Fruit fly (Drosophila melanogaster) whole organism, embryonic: ENCODE results near the gene Ms.

Experiments
- Ada2b ChIP-seq: fragments of 200-800 bp; sonication (Bioruptor generic); IDR thresholded peaks from 2 replicates; pipeline ENCODE4 v1.3.6; 2022; ENCODE audit warnings: missing biosample characterization, missing genetic modification characterization
- BEAF-32 ChIP-seq: fragments of 200-800 bp; sonication (Bioruptor generic); optimal IDR thresholded peaks from 3 replicates; lab custom pipeline; 2017; ENCODE audit warnings: missing biosample characterization, missing genetic modification characterization, mild to moderate bottlenecking, moderate library complexity, missing genetic modification reagents
- CG10274 ChIP-seq: fragments of 200-800 bp; sonication (Bioruptor generic); optimal IDR thresholded peaks from 3 replicates; lab custom pipeline; 2017; ENCODE audit warnings: missing biosample characterization, mild to moderate bottlenecking, missing genetic modification characterization
- CG10462 ChIP-seq: fragments of 200-800 bp; sonication (Bioruptor generic); optimal IDR thresholded peaks from 2 replicates; lab custom pipeline; 2016; ENCODE audit warnings: missing biosample characterization, missing genetic modification characterization
- CG11456 ChIP-seq: fragments of 200-800 bp; sonication (Bioruptor generic); IDR thresholded peaks from 3 replicates; pipeline ENCODE4 v1.3.6; 2022; ENCODE audit warnings: missing biosample characterization, missing genetic modification characterization
- CG12071 ChIP-seq: fragments of 200-800 bp; sonication (Bioruptor generic); optimal IDR thresholded peaks from 3 replicates; lab custom pipeline; 2018; ENCODE audit warnings: missing biosample characterization, mild to moderate bottlenecking, missing genetic modification characterization
- CG14014 ChIP-seq: fragments of 200-800 bp; sonication (Bioruptor generic); IDR thresholded peaks from 2 replicates; pipeline ENCODE4 v1.3.6; 2022; ENCODE audit warnings: missing biosample characterization, missing genetic modification characterization
- CG17359 ChIP-seq: fragments of 200-800 bp; sonication (Bioruptor generic); optimal IDR thresholded peaks from 3 replicates; lab custom pipeline; 2018; ENCODE audit warnings: missing biosample characterization, mild to moderate bottlenecking, missing genetic modification characterization, moderate library complexity
- CG17385 ChIP-seq: fragments of 200-800 bp; sonication (Bioruptor generic); optimal IDR thresholded peaks from 3 replicates; lab custom pipeline; 2018; ENCODE audit warnings: missing biosample characterization, mild to moderate bottlenecking, missing genetic modification characterization
- CG17568 ChIP-seq: fragments of 200-800 bp; sonication (Bioruptor generic); optimal IDR thresholded peaks from 2 replicates; lab custom pipeline; 2018; ENCODE audit warnings: missing biosample characterization, mild to moderate bottlenecking, missing genetic modification characterization, moderate library complexity
- CG18619 ChIP-seq: fragments of 200-800 bp; sonication (Bioruptor generic); optimal IDR thresholded peaks from 3 replicates; lab custom pipeline; 2017; ENCODE audit warnings: missing biosample characterization, mild to moderate bottlenecking, missing genetic modification characterization
- CG2889 ChIP-seq: fragments of 200-800 bp; sonication (Bioruptor generic); IDR thresholded peaks from 3 replicates; pipeline ENCODE4 v1.3.6; 2022; ENCODE audit warnings: missing biosample characterization, missing genetic modification characterization
- CG30431 ChIP-seq: fragments of 200-800 bp; sonication (Bioruptor generic); optimal IDR thresholded peaks from 2 replicates; lab custom pipeline; 2017; ENCODE audit warnings: missing biosample characterization, missing genetic modification characterization
- CG32767 ChIP-seq: fragments of 200-800 bp; sonication (Bioruptor generic); IDR thresholded peaks from 2 replicates; pipeline ENCODE4 v1.3.6; 2022; ENCODE audit warnings: missing biosample characterization, missing genetic modification characterization
- CG34376 ChIP-seq: fragments of 200-800 bp; sonication (Bioruptor generic); optimal IDR thresholded peaks from 2 replicates; lab custom pipeline; 2018; ENCODE audit warnings: missing biosample characterization, mild to moderate bottlenecking, missing genetic modification characterization
- CG3847 ChIP-seq: fragments of 200-800 bp; sonication (Bioruptor generic); IDR thresholded peaks from 2 replicates; pipeline ENCODE4 v1.3.6; 2022; ENCODE audit warnings: missing biosample characterization, missing genetic modification characterization
- CG43689 ChIP-seq: fragments of 200-800 bp; sonication (Bioruptor generic); IDR thresholded peaks from 2 replicates; pipeline ENCODE4 v1.3.6; 2022; ENCODE audit warnings: missing biosample characterization, missing genetic modification characterization
- CG4730 ChIP-seq: fragments of 200-800 bp; sonication (Bioruptor generic); IDR thresholded peaks from 2 replicates; pipeline ENCODE4 v1.3.6; 2022; ENCODE audit warnings: missing biosample characterization, missing genetic modification characterization
- CG8478 ChIP-seq: fragments of >200 bp; optimal IDR thresholded peaks from 2 replicates; lab custom pipeline; 2018
- CG9932 ChIP-seq: fragments of 200-800 bp; sonication (Bioruptor generic); IDR thresholded peaks from 2 replicates; pipeline ENCODE4 v1.3.6; 2022; ENCODE audit warnings: missing biosample characterization, missing genetic modification characterization
- CoRest ChIP-seq: fragments of 200-800 bp; sonication (Bioruptor generic); optimal IDR thresholded peaks from 3 replicates; lab custom pipeline; 2018; ENCODE audit warnings: missing biosample characterization, mild to moderate bottlenecking, missing genetic modification characterization, moderate library complexity
- Dll ChIP-seq: fragments of 200-800 bp; sonication (Bioruptor generic); IDR thresholded peaks from 4 replicates; pipeline ENCODE4 v1.3.6; 2022; ENCODE audit warnings: missing biosample characterization, missing genetic modification characterization; ENCODE audit not compliant: partially characterized antibody
- Lhr ChIP-seq: fragments of 200-800 bp; sonication (Bioruptor generic); optimal IDR thresholded peaks from 3 replicates; lab custom pipeline; 2017; ENCODE audit warnings: mild to moderate bottlenecking, missing biosample characterization, missing genetic modification reagents, missing genetic modification characterization
- Lpt ChIP-seq: fragments of >200 bp; optimal IDR thresholded peaks from 2 replicates; lab custom pipeline; 2018; ENCODE audit warnings: missing biosample characterization, missing genetic modification characterization
- MESR4 ChIP-seq: fragments of 200-800 bp; sonication (Bioruptor generic); optimal IDR thresholded peaks from 2 replicates; lab custom pipeline; 2018; ENCODE audit warnings: missing biosample characterization, mild to moderate bottlenecking, missing genetic modification characterization, moderate library complexity
- Meics ChIP-seq: fragments of 200-800 bp; sonication (Bioruptor generic); optimal IDR thresholded peaks from 2 replicates; lab custom pipeline; 2017; ENCODE audit warnings: missing biosample characterization, mild to moderate bottlenecking, missing genetic modification characterization
- Neu2 ChIP-seq: fragments of 200-800 bp; sonication (Bioruptor generic); optimal IDR thresholded peaks from 3 replicates; lab custom pipeline; 2016; ENCODE audit warnings: missing biosample characterization, missing genetic modification characterization, borderline replicate concordance
- Ptx1 ChIP-seq: fragments of 200-800 bp; sonication (Bioruptor generic); IDR thresholded peaks from 2 replicates; pipeline ENCODE4 v1.3.6; 2022; ENCODE audit warnings: missing biosample characterization, missing genetic modification characterization
- Six4 ChIP-seq: fragments of 200-800 bp; sonication (Bioruptor generic); optimal IDR thresholded peaks from 2 replicates; lab custom pipeline; 2016; ENCODE audit warnings: missing biosample characterization, missing genetic modification characterization
- Tbp ChIP-seq: fragments of >200 bp; optimal IDR thresholded peaks from 2 replicates; lab custom pipeline; 2018; ENCODE audit warnings: missing biosample characterization, missing genetic modification characterization
- btn ChIP-seq: fragments of 200-800 bp; sonication (Bioruptor generic); optimal IDR thresholded peaks from 2 replicates; lab custom pipeline; 2016; ENCODE audit warnings: missing biosample characterization, missing genetic modification characterization
- crc ChIP-seq: fragments of 200-800 bp; sonication (Bioruptor generic); optimal IDR thresholded peaks from 2 replicates; lab custom pipeline; 2016; ENCODE audit warnings: missing biosample characterization, missing genetic modification characterization
- emc ChIP-seq: fragments of 200-800 bp; sonication (Bioruptor generic); optimal IDR thresholded peaks from 2 replicates; lab custom pipeline; 2016; ENCODE audit warnings: missing biosample characterization, missing genetic modification characterization
- hb ChIP-seq: fragments of 200-800 bp; sonication (Bioruptor generic); IDR thresholded peaks from 3 replicates; pipeline ENCODE4 v1.3.6; 2022; ENCODE audit warnings: missing biosample characterization, missing genetic modification characterization; ENCODE audit not compliant: partially characterized antibody
- hth ChIP-seq: fragments of >200 bp; optimal IDR thresholded peaks from 2 replicates; lab custom pipeline; 2017; ENCODE audit warnings: inconsistent platforms
- insv ChIP-seq, 2 experiments: fragments of 200-800 bp; sonication (Bioruptor generic); optimal IDR thresholded peaks; 3 replicates each; lab custom pipeline; 2016 to 2018; ENCODE audit warnings: missing biosample characterization in 2 of 2, missing genetic modification characterization in 2 of 2
- jigr1 ChIP-seq: fragments of 200-800 bp; sonication (Bioruptor generic); IDR thresholded peaks from 3 replicates; pipeline ENCODE4 v1.3.6; 2022; ENCODE audit warnings: missing biosample characterization, missing genetic modification characterization
- kni ChIP-seq: fragments of 200-800 bp; sonication (Bioruptor generic); optimal IDR thresholded peaks from 3 replicates; lab custom pipeline; 2017; ENCODE audit warnings: mild to moderate bottlenecking, missing biosample characterization, missing genetic modification reagents, missing genetic modification characterization
- lbe ChIP-seq: fragments of 200-800 bp; sonication (Bioruptor generic); optimal IDR thresholded peaks from 2 replicates; lab custom pipeline; 2016; ENCODE audit warnings: missing biosample characterization, mild to moderate bottlenecking, missing genetic modification characterization
- lilli ChIP-seq: fragments of 200-800 bp; sonication (Bioruptor generic); optimal IDR thresholded peaks from 3 replicates; lab custom pipeline; 2016; ENCODE audit warnings: missing biosample characterization, missing genetic modification characterization
- lmd ChIP-seq: fragments of 200-800 bp; sonication (Bioruptor generic); IDR thresholded peaks from 2 replicates; pipeline ENCODE4 v1.3.6; 2022; ENCODE audit warnings: missing biosample characterization, missing genetic modification characterization
- maf-S ChIP-seq: fragments of 200-800 bp; sonication (Bioruptor generic); optimal IDR thresholded peaks from 2 replicates; lab custom pipeline; 2016; ENCODE audit warnings: missing biosample characterization, missing genetic modification characterization
- phol ChIP-seq: fragments of 200-800 bp; sonication (Bioruptor generic); optimal IDR thresholded peaks from 3 replicates; lab custom pipeline; 2018; ENCODE audit warnings: missing biosample characterization, mild to moderate bottlenecking, missing genetic modification characterization, moderate library complexity
- pzg ChIP-seq: fragments of 200-800 bp; sonication (Bioruptor generic); optimal IDR thresholded peaks from 3 replicates; lab custom pipeline; 2018; ENCODE audit warnings: missing biosample characterization, mild to moderate bottlenecking, missing genetic modification characterization, moderate library complexity
- scrt ChIP-seq: fragments of 200-800 bp; sonication (Bioruptor generic); optimal IDR thresholded peaks from 2 replicates; lab custom pipeline; 2018; ENCODE audit warnings: missing biosample characterization, mild to moderate bottlenecking, missing genetic modification characterization, moderate library complexity
- sens ChIP-seq: fragments of 200-800 bp; sonication (Bioruptor generic); peaks from one replicate; lab custom pipeline; 2016; ENCODE audit warnings: missing biosample characterization, missing genetic modification characterization
- trh ChIP-seq: fragments of 200-800 bp; sonication (Bioruptor generic); optimal IDR thresholded peaks from 2 replicates; lab custom pipeline; 2016; ENCODE audit warnings: missing biosample characterization, missing genetic modification characterization
- unpg ChIP-seq: fragments of 200-800 bp; sonication (Bioruptor generic); optimal IDR thresholded peaks from 3 replicates; lab custom pipeline; 2018; ENCODE audit warnings: missing biosample characterization, mild to moderate bottlenecking, missing genetic modification characterization, moderate library complexity
- usp ChIP-seq: fragments of >200 bp; optimal IDR thresholded peaks from 2 replicates; lab custom pipeline; 2017; ENCODE audit warnings: missing biosample characterization, missing genetic modification characterization
- zen2 ChIP-seq: fragments of 200-800 bp; sonication (Bioruptor generic); IDR thresholded peaks from 3 replicates; pipeline ENCODE4 v1.3.6; 2022; ENCODE audit warnings: missing biosample characterization, missing genetic modification characterization; ENCODE audit not compliant: partially characterized antibody

Gene Ms

DNA sequence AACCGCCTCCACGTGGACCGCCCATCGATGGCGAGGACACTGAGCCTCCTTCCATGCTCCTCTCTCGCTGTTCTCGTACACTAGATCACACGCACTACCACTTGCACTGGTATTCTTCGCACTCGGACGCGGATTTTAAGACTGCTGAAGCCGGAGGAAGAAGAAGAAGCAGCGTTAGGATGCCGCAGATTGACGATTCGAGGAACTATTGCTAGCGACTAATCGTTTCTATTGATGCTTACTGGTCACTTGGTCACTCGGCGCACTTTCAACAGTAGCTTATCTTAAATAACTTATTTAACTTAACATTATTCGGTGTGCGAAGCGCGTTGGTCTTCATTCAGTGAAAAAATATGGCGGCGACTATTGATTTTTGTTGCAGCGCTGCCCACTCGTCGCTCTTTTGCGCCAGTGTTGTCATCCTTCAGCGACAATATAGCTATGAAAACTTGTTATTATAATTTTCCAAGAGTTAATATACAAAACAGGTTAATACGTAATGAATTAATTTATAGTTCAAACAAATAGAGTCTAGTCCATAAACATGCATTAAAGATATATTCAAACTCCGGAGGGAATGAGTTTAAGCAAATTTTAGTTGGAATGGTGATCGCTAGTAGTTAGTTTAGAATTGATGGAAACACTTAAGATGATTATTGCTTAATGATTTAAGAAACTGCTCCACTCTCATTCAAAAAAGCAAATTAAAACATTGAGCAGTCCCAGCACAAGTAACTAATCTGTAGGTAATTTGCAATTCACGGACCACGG, 7.3 kb downstream of the Ms start, which contains the start of the genes CG5746 and CG6454 (continued):
- TF ChIP-seq Tbp (peak; percentile 59), CG10462 (GFP tag; lab: Kevin White, UChicago) (no peak), CG11456 (GFP tag; lab: Robert Waterston, UW) (no peak), Lhr (GFP tag; lab: Kevin White, UChicago) (no peak), MESR4 (GFP tag; lab: Kevin White, UChicago) (peak; percentile 99), hb (GFP tag; lab: Robert Waterston, UW) (no peak), CG3847 (0 out of 2 replicates have a peak, but pooled peaks have one; percentile 33), Neu2 (GFP tag; lab: Kevin White, UChicago) (peak; percentile 18), kni (GFP tag; lab: Kevin White, UChicago) (no peak), CG12071 (GFP tag; lab: Kevin White, UChicago) (no peak), CG9932 (GFP tag; lab: Robert Waterston, UW) (no peak), CG34376 (GFP tag; lab: Kevin White, UChicago) (no peak), lilli (GFP tag; lab: Kevin White, UChicago) (peak; percentile 76), CG4730 (GFP tag; lab: Robert Waterston, UW) (no peak), phol (peak; percentile 99), CG14014 (GFP tag; lab: Robert Waterston, UW) (0 out of 2 replicates have a peak, but pooled peaks have one; percentile 25), Lpt (GFP tag; lab: Kevin White, UChicago) (no peak), jigr1 (peak; percentile 34; the same call in 1 of the 3 replicates), usp (GFP tag; lab: Kevin White, UChicago) (no peak), btn (no peak), Six4 (GFP tag; lab: Kevin White, UChicago) (peak; percentile 33), unpg (no peak), lbe (no peak), hth (lab: Kevin White, UChicago) (no peak), sens (GFP tag; lab: Kevin White, UChicago) (peak; percentile 94), crc (peak; percentile 11), lmd (GFP tag; lab: Robert Waterston, UW) (peak; percentile 39; the same call in 1 of the 2 replicates), CG2889 (GFP tag; lab: Robert Waterston, UW) (0 out of 3 replicates have a peak, but pooled peaks have one; percentile 53), Ada2b (no peak), insv (GFP tag; optimal IDR thresholded peaks at IDR 0.05; lab: Kevin White, UChicago) (no peak), Meics (GFP tag; lab: Kevin White, UChicago) (no peak), trh (GFP tag; lab: Kevin White, UChicago) (no peak), CG17568 (GFP tag; lab: Kevin White, UChicago) (no peak), CoRest (tag; lab: Kevin White, UChicago) (peak; percentile 79), zen2 (GFP tag; lab: Robert Waterston, UW) (no peak), CG17385 (GFP tag; lab: Kevin White, UChicago) (peak; percentile 95), CG10274 (no peak), CG18619 (GFP tag; lab: Kevin White, UChicago) (peak; percentile 62), CG43689 (no peak), pzg (GFP tag; lab: Kevin White, UChicago) (peak; percentile 48), CG17359 (tag; lab: Kevin White, UChicago) (no peak), BEAF-32 (GFP tag; lab: Kevin White, UChicago) (peak; percentile 44), Ptx1 (GFP tag; lab: Robert Waterston, UW) (peak; percentile 61), Dll (0 out of 4 replicates have a peak, but pooled peaks have one; percentile 19), CG32767 (peak; percentile 33; the same call in 1 of the 2 replicates), scrt (GFP tag; lab: Kevin White, UChicago) (no peak), CG8478 (lab: Kevin White, UChicago) (no peak), CG30431 (no peak), maf-S (GFP tag; lab: Kevin White, UChicago) (peak; percentile 57), emc (GFP tag; lab: Kevin White, UChicago) (no peak)
